Worm (Caenorhabditis elegans) whole organism, L2 larva: Measurements from ENCODE around the gene pph-2.
"Not testable (repeated sequence)": the region's sequence is repeated elsewhere in the genome, so short reads cannot be mapped to it uniquely, and the experiment has no call there.

Experiments used
- C34F6.9 ChIP-seq: fragments of 150-350 bp; optimal IDR thresholded peaks from 2 replicates; lab custom pipeline; 2014; ENCODE audit warnings: missing biosample characterization, missing genetic modification characterization
- F13H6.1 ChIP-seq: sonication (generic microtip); optimal IDR thresholded peaks from 2 replicates; lab custom pipeline; 2016; ENCODE audit warnings: missing genetic modification characterization, missing compliant biosample characterization
- Y55F3AM.14 ChIP-seq: fragments of 200-800 bp; sonication (Bioruptor generic); optimal IDR thresholded peaks from 2 replicates; lab custom pipeline; 2018; ENCODE audit warnings: mild to moderate bottlenecking, missing genetic modification characterization, missing compliant biosample characterization
- aly-2 ChIP-seq: fragments of 150-350 bp; optimal IDR thresholded peaks from 2 replicates; lab custom pipeline; 2014; ENCODE audit warnings: missing biosample characterization, missing genetic modification characterization
- blmp-1 ChIP-seq: sonication (generic microtip); optimal IDR thresholded peaks from 2 replicates; lab custom pipeline; 2017; ENCODE audit warnings: missing genetic modification characterization, mild to moderate bottlenecking, missing compliant biosample characterization, antibody characterized with exemption, moderate library complexity; ENCODE audit not compliant: insufficient read depth
- crh-2 ChIP-seq: sonication (generic microtip); optimal IDR thresholded peaks from 2 replicates; lab custom pipeline; 2017; ENCODE audit warnings: missing biosample characterization, missing genetic modification characterization
- dmd-4 ChIP-seq: sonication (generic microtip); optimal IDR thresholded peaks from 2 replicates; lab custom pipeline; 2017; ENCODE audit warnings: missing biosample characterization, missing genetic modification characterization
- egl-27 ChIP-seq: sonication (generic microtip); optimal IDR thresholded peaks from 3 replicates; lab custom pipeline; 2017; ENCODE audit warnings: missing biosample characterization, missing genetic modification reagents, missing genetic modification characterization
- elt-1 ChIP-seq: fragments of 150-350 bp; optimal IDR thresholded peaks from 2 replicates; lab custom pipeline; 2014; ENCODE audit warnings: missing biosample characterization, missing genetic modification characterization
- gmeb-1 ChIP-seq: fragments of 150-350 bp; optimal IDR thresholded peaks from 2 replicates; lab custom pipeline; 2014; ENCODE audit warnings: missing biosample characterization, missing genetic modification characterization
- lin-11 ChIP-seq: fragments of 150-350 bp; sonication (generic microtip); optimal IDR thresholded peaks from 2 replicates; lab custom pipeline; 2014; ENCODE audit warnings: missing biosample characterization, missing genetic modification characterization, inconsistent platforms, mixed read lengths
- lin-39 ChIP-seq: fragments of 150-350 bp; optimal IDR thresholded peaks from 2 replicates; lab custom pipeline; 2014; ENCODE audit warnings: missing biosample characterization, missing genetic modification reagents, missing genetic modification characterization
- mab-5 ChIP-seq: fragments of 150-350 bp; optimal IDR thresholded peaks from 2 replicates; lab custom pipeline; 2014; ENCODE audit warnings: missing biosample characterization, missing genetic modification characterization
- mbf-1 ChIP-seq: sonication (generic microtip); optimal IDR thresholded peaks from 2 replicates; lab custom pipeline; 2017; ENCODE audit warnings: missing biosample characterization, missing genetic modification characterization
- nhr-11 ChIP-seq: fragments of 150-350 bp; optimal IDR thresholded peaks from 2 replicates; lab custom pipeline; 2014; ENCODE audit warnings: missing biosample characterization, missing genetic modification characterization
- nhr-12 ChIP-seq: fragments of 150-350 bp; optimal IDR thresholded peaks from 2 replicates; lab custom pipeline; 2014; ENCODE audit warnings: missing biosample characterization, missing genetic modification characterization
- nhr-23 ChIP-seq: fragments of 150-350 bp; optimal IDR thresholded peaks from 2 replicates; lab custom pipeline; 2014; ENCODE audit warnings: missing biosample characterization, missing genetic modification reagents, missing genetic modification characterization
- nhr-237 ChIP-seq: fragments of 150-350 bp; optimal IDR thresholded peaks from 2 replicates; lab custom pipeline; 2014; ENCODE audit warnings: missing biosample characterization, missing genetic modification characterization
- nhr-25 ChIP-seq: fragments of 150-350 bp; sonication (generic microtip); optimal IDR thresholded peaks from 3 replicates; lab custom pipeline; 2014; ENCODE audit warnings: missing biosample characterization, missing genetic modification characterization
- nhr-6 ChIP-seq: fragments of 150-350 bp; optimal IDR thresholded peaks from 2 replicates; lab custom pipeline; 2014; ENCODE audit warnings: missing biosample characterization, missing genetic modification characterization
- peb-1 ChIP-seq: fragments of 150-350 bp; optimal IDR thresholded peaks from 2 replicates; lab custom pipeline; 2014; ENCODE audit warnings: missing biosample characterization, missing genetic modification characterization
- sem-4 ChIP-seq: fragments of 150-350 bp; optimal IDR thresholded peaks from 2 replicates; lab custom pipeline; 2014; ENCODE audit warnings: missing biosample characterization, missing genetic modification reagents, missing genetic modification characterization
- sma-3 ChIP-seq: sonication (generic microtip); optimal IDR thresholded peaks from 2 replicates; lab custom pipeline; 2016; ENCODE audit warnings: missing genetic modification reagents, missing genetic modification characterization, missing compliant biosample characterization
- sma-9 ChIP-seq, 2 experiments: fragments of 150-350 bp in 1 of 2; sonication (generic microtip) in 1 of 2; optimal IDR thresholded peaks; 2 replicates each; lab custom pipeline; 2014 to 2016; ENCODE audit warnings: missing genetic modification characterization in 2 of 2, mild to moderate bottlenecking in 1 of 2, missing biosample characterization in 1 of 2, missing compliant biosample characterization in 1 of 2, missing genetic modification reagents in 1 of 2, moderate library complexity in 1 of 2
- snpc-4 ChIP-seq: fragments of 150-350 bp; optimal IDR thresholded peaks from 2 replicates; lab custom pipeline; 2014; ENCODE audit warnings: missing biosample characterization, missing genetic modification characterization
- unc-39 ChIP-seq: fragments of 150-350 bp; optimal IDR thresholded peaks from 2 replicates; lab custom pipeline; 2014; ENCODE audit warnings: missing biosample characterization, missing genetic modification characterization
- zag-1 ChIP-seq: fragments of 150-350 bp; optimal IDR thresholded peaks from 2 replicates; lab custom pipeline; 2014; ENCODE audit warnings: missing biosample characterization, missing genetic modification characterization
- ztf-11 ChIP-seq: sonication (generic microtip); optimal IDR thresholded peaks from 2 replicates; lab custom pipeline; 2017; ENCODE audit warnings: missing biosample characterization, missing genetic modification characterization
- ztf-4 ChIP-seq: fragments of 150-350 bp; optimal IDR thresholded peaks from 2 replicates; lab custom pipeline; 2014; ENCODE audit warnings: missing biosample characterization, missing genetic modification characterization

Gene pph-2

ce11 chrIV:11842121-11842520, 35.5 kb downstream of the pph-2 start, which contains the start of gene F38H4.3:
Gene F38H4.3 (plus strand): TSS chrIV:11842421.
- TF ChIP-seq sem-4 (no peak), sma-3 (GFP tag; lab: Kevin White, UChicago) (no peak), mbf-1 (no peak), sma-9 (GFP tag; optimal IDR thresholded peaks at IDR 0.05; lab: Kevin White, UChicago) (no peak), sma-9 (tag; optimal IDR thresholded peaks at IDR 0.05; lab: Kevin White, UChicago) (no peak), aly-2 (no peak), ztf-11 (tag; lab: Kevin White, UChicago) (no peak), zag-1 (tag; lab: Kevin White, UChicago) (no peak)

- no peak for TF ChIP-seq gmeb-1 (tag; lab: Kevin White, UChicago)
- no peak for TF ChIP-seq egl-27 (tag; lab: Kevin White, UChicago)
- no peak for TF ChIP-seq nhr-11 (tag; lab: Kevin White, UChicago)
- no peak for TF ChIP-seq snpc-4
- no peak for TF ChIP-seq sem-4
- TF ChIP-seq Y55F3AM.14 (GFP tag; lab: Kevin White, UChicago): no peak
- TF ChIP-seq unc-39 (tag; lab: Kevin White, UChicago): no peak
- no peak for TF ChIP-seq lin-39
- no peak for TF ChIP-seq nhr-25
- TF ChIP-seq, all 48 proteins: peak for 0
These were observed 38.9 kb downstream of the pph-2 start, which contains the start of gene fbxb-3 for ce11 chrIV:11838657-11839056. Gene fbxb-3 (plus strand): TSS chrIV:11838957.

ce11 chrIV:11833456-11833855, 44.1 kb downstream of the pph-2 start, which contains the start of gene M117.4:
Gene M117.4 (minus strand): TSS chrIV:11833556.
- no peak for TF ChIP-seq dmd-4 (tag; lab: Kevin White, UChicago)
- no peak for TF ChIP-seq nhr-11 (tag; lab: Kevin White, UChicago)
- TF ChIP-seq lin-11 (tag; lab: Kevin White, UChicago): no peak
- TF ChIP-seq elt-1: no peak
- no peak for TF ChIP-seq nhr-12 (tag; lab: Kevin White, UChicago)
- no peak for TF ChIP-seq crh-2
- TF ChIP-seq nhr-237 (tag; lab: Kevin White, UChicago): no peak
- TF ChIP-seq nhr-6: no peak
- TF ChIP-seq blmp-1 (tag; lab: Kevin White, UChicago): no peak
- no peak for TF ChIP-seq F13H6.1 (tag; lab: Kevin White, UChicago)
- no peak for TF ChIP-seq unc-39 (tag; lab: Kevin White, UChicago)
- TF ChIP-seq sem-4: no peak
- TF ChIP-seq ztf-4: no peak
- no peak for TF ChIP-seq gmeb-1 (tag; lab: Kevin White, UChicago)
- no peak for TF ChIP-seq nhr-23 (tag; lab: Kevin White, UChicago)
- no peak for TF ChIP-seq peb-1 (tag; lab: Kevin White, UChicago)
- TF ChIP-seq mab-5 (tag; lab: Kevin White, UChicago): no peak

ce11 chrIV:11828012-11828411, 49.6 kb downstream of the pph-2 start, which contains the start of gene M117.6:
Gene M117.6 (minus strand): TSS chrIV:11828112.
- not testable (repeated sequence) for TF ChIP-seq lin-11 (tag; lab: Kevin White, UChicago); crh-2; C34F6.9 (tag; lab: Kevin White, UChicago)
